Worm (Caenorhabditis elegans) whole organism, L2 larva: Measurements from ENCODE around the gene Y39G8B.1.
A peak's percentile ranks its signal among the peaks of the same experiment; 100 is the strongest.

Experiments
- F13H6.1 ChIP-seq: sonication (generic microtip); optimal IDR thresholded peaks from 2 replicates; lab custom pipeline; 2016; ENCODE audit warnings: missing genetic modification characterization, missing compliant biosample characterization
- R02D3.7 ChIP-seq: fragments of 150-350 bp; optimal IDR thresholded peaks from 2 replicates; lab custom pipeline; 2014; ENCODE audit warnings: missing biosample characterization, missing genetic modification characterization
- Y55F3AM.14 ChIP-seq: fragments of 200-800 bp; sonication (Bioruptor generic); optimal IDR thresholded peaks from 2 replicates; lab custom pipeline; 2018; ENCODE audit warnings: mild to moderate bottlenecking, missing genetic modification characterization, missing compliant biosample characterization
- ZK546.5 ChIP-seq: sonication (generic microtip); optimal IDR thresholded peaks from 2 replicates; lab custom pipeline; 2017; ENCODE audit warnings: missing biosample characterization, missing genetic modification characterization
- alr-1 ChIP-seq: fragments of 150-350 bp; optimal IDR thresholded peaks from 2 replicates; lab custom pipeline; 2014; ENCODE audit warnings: missing biosample characterization, missing genetic modification characterization
- aly-2 ChIP-seq: fragments of 150-350 bp; optimal IDR thresholded peaks from 2 replicates; lab custom pipeline; 2014; ENCODE audit warnings: missing biosample characterization, missing genetic modification characterization
- ama-1 ChIP-seq: fragments of 150-350 bp; optimal IDR thresholded peaks from 2 replicates; lab custom pipeline; 2018; ENCODE audit warnings: inconsistent platforms
- ceh-16 ChIP-seq: fragments of 150-350 bp; optimal IDR thresholded peaks from 2 replicates; lab custom pipeline; 2014; ENCODE audit warnings: missing biosample characterization, missing genetic modification characterization
- ceh-82 ChIP-seq: fragments of 150-350 bp; optimal IDR thresholded peaks from 2 replicates; lab custom pipeline; 2014; ENCODE audit warnings: missing biosample characterization, missing genetic modification characterization
- dmd-4 ChIP-seq: sonication (generic microtip); optimal IDR thresholded peaks from 2 replicates; lab custom pipeline; 2017; ENCODE audit warnings: missing biosample characterization, missing genetic modification characterization
- egl-27 ChIP-seq: sonication (generic microtip); optimal IDR thresholded peaks from 3 replicates; lab custom pipeline; 2017; ENCODE audit warnings: missing biosample characterization, missing genetic modification reagents, missing genetic modification characterization
- elt-1 ChIP-seq: fragments of 150-350 bp; optimal IDR thresholded peaks from 2 replicates; lab custom pipeline; 2014; ENCODE audit warnings: missing biosample characterization, missing genetic modification characterization
- fos-1 ChIP-seq: fragments of 150-350 bp; optimal IDR thresholded peaks from 2 replicates; lab custom pipeline; 2014; ENCODE audit warnings: missing biosample characterization, missing genetic modification characterization
- gmeb-1 ChIP-seq: fragments of 150-350 bp; optimal IDR thresholded peaks from 2 replicates; lab custom pipeline; 2014; ENCODE audit warnings: missing biosample characterization, missing genetic modification characterization
- lin-11 ChIP-seq: fragments of 150-350 bp; sonication (generic microtip); optimal IDR thresholded peaks from 2 replicates; lab custom pipeline; 2014; ENCODE audit warnings: missing biosample characterization, missing genetic modification characterization, inconsistent platforms, mixed read lengths
- lin-13 ChIP-seq: fragments of 150-350 bp; optimal IDR thresholded peaks from 2 replicates; lab custom pipeline; 2014; ENCODE audit warnings: missing biosample characterization, missing genetic modification reagents, missing genetic modification characterization
- lin-39 ChIP-seq: fragments of 150-350 bp; optimal IDR thresholded peaks from 2 replicates; lab custom pipeline; 2014; ENCODE audit warnings: missing biosample characterization, missing genetic modification reagents, missing genetic modification characterization
- mab-5 ChIP-seq: fragments of 150-350 bp; optimal IDR thresholded peaks from 2 replicates; lab custom pipeline; 2014; ENCODE audit warnings: missing biosample characterization, missing genetic modification characterization
- mbf-1 ChIP-seq: sonication (generic microtip); optimal IDR thresholded peaks from 2 replicates; lab custom pipeline; 2017; ENCODE audit warnings: missing biosample characterization, missing genetic modification characterization
- mdl-1 ChIP-seq, 2 experiments: fragments of 150-350 bp in 1 of 2; sonication (generic microtip) in 1 of 2; optimal IDR thresholded peaks; 2 replicates each; lab custom pipeline; 2017; ENCODE audit warnings: missing biosample characterization in 2 of 2, missing genetic modification characterization in 2 of 2
- nhr-11 ChIP-seq: fragments of 150-350 bp; optimal IDR thresholded peaks from 2 replicates; lab custom pipeline; 2014; ENCODE audit warnings: missing biosample characterization, missing genetic modification characterization
- nhr-12 ChIP-seq: fragments of 150-350 bp; optimal IDR thresholded peaks from 2 replicates; lab custom pipeline; 2014; ENCODE audit warnings: missing biosample characterization, missing genetic modification characterization
- nhr-21 ChIP-seq: fragments of 150-350 bp; optimal IDR thresholded peaks from 2 replicates; lab custom pipeline; 2014; ENCODE audit warnings: missing biosample characterization, missing genetic modification characterization
- nhr-23 ChIP-seq: fragments of 150-350 bp; optimal IDR thresholded peaks from 2 replicates; lab custom pipeline; 2014; ENCODE audit warnings: missing biosample characterization, missing genetic modification reagents, missing genetic modification characterization
- nhr-237 ChIP-seq: fragments of 150-350 bp; optimal IDR thresholded peaks from 2 replicates; lab custom pipeline; 2014; ENCODE audit warnings: missing biosample characterization, missing genetic modification characterization
- nhr-25 ChIP-seq: fragments of 150-350 bp; sonication (generic microtip); optimal IDR thresholded peaks from 3 replicates; lab custom pipeline; 2014; ENCODE audit warnings: missing biosample characterization, missing genetic modification characterization
- nhr-6 ChIP-seq: fragments of 150-350 bp; optimal IDR thresholded peaks from 2 replicates; lab custom pipeline; 2014; ENCODE audit warnings: missing biosample characterization, missing genetic modification characterization
- nhr-77 ChIP-seq: fragments of 150-350 bp; optimal IDR thresholded peaks from 2 replicates; lab custom pipeline; 2014; ENCODE audit warnings: missing biosample characterization, missing genetic modification characterization
- peb-1 ChIP-seq: fragments of 150-350 bp; optimal IDR thresholded peaks from 2 replicates; lab custom pipeline; 2014; ENCODE audit warnings: missing biosample characterization, missing genetic modification characterization
- skn-1 ChIP-seq: sonication (generic microtip); optimal IDR thresholded peaks from 2 replicates; lab custom pipeline; 2017; ENCODE audit warnings: missing biosample characterization, missing genetic modification characterization
- sma-9 ChIP-seq, 2 experiments: fragments of 150-350 bp in 1 of 2; sonication (generic microtip) in 1 of 2; optimal IDR thresholded peaks; 2 replicates each; lab custom pipeline; 2014 to 2016; ENCODE audit warnings: missing genetic modification characterization in 2 of 2, mild to moderate bottlenecking in 1 of 2, missing biosample characterization in 1 of 2, missing compliant biosample characterization in 1 of 2, missing genetic modification reagents in 1 of 2, moderate library complexity in 1 of 2
- snpc-4 ChIP-seq: fragments of 150-350 bp; optimal IDR thresholded peaks from 2 replicates; lab custom pipeline; 2014; ENCODE audit warnings: missing biosample characterization, missing genetic modification characterization
- unc-39 ChIP-seq: fragments of 150-350 bp; optimal IDR thresholded peaks from 2 replicates; lab custom pipeline; 2014; ENCODE audit warnings: missing biosample characterization, missing genetic modification characterization
- unc-55 ChIP-seq: fragments of 150-350 bp; sonication (generic microtip); optimal IDR thresholded peaks from 3 replicates; lab custom pipeline; 2014; ENCODE audit warnings: missing biosample characterization, missing genetic modification reagents, missing genetic modification characterization
- zag-1 ChIP-seq: fragments of 150-350 bp; optimal IDR thresholded peaks from 2 replicates; lab custom pipeline; 2014; ENCODE audit warnings: missing biosample characterization, missing genetic modification characterization
- ztf-1 ChIP-seq: fragments of 200-800 bp; sonication (Bioruptor generic); conservative IDR thresholded peaks from 2 replicates; pipeline ENCODE4 v1.3.6; 2022; ENCODE audit warnings: missing genetic modification characterization, missing compliant biosample characterization
- ztf-11 ChIP-seq: sonication (generic microtip); optimal IDR thresholded peaks from 2 replicates; lab custom pipeline; 2017; ENCODE audit warnings: missing biosample characterization, missing genetic modification characterization
- ztf-4 ChIP-seq: fragments of 150-350 bp; optimal IDR thresholded peaks from 2 replicates; lab custom pipeline; 2014; ENCODE audit warnings: missing biosample characterization, missing genetic modification characterization

The Y39G8B.1 gene

ce11 chrII:13951986-13952385 lies 21.6 kb downstream of the Y39G8B.1 start:
- TF ChIP-seq mbf-1 (tag; lab: Kevin White, UChicago) (no peak), gmeb-1 (tag; lab: Kevin White, UChicago) (no peak), nhr-23 (tag; lab: Kevin White, UChicago) (no peak), Y55F3AM.14 (GFP tag; lab: Kevin White, UChicago) (no peak), ZK546.5 (tag; lab: Kevin White, UChicago) (no peak), peb-1 (tag; lab: Kevin White, UChicago) (no peak), R02D3.7 (tag; lab: Kevin White, UChicago) (no peak), zag-1 (tag; lab: Kevin White, UChicago) (no peak)

ce11 chrII:13949290-13949689 lies 24.3 kb downstream of the Y39G8B.1 start, which contains the start of gene sre-44:
Gene sre-44, plus strand, starts transcription at chrII:13949590.
- TF ChIP-seq lin-11 (tag; lab: Kevin White, UChicago) (no peak), ztf-11 (tag; lab: Kevin White, UChicago) (no peak), alr-1 (no peak), nhr-21 (no peak), nhr-6 (tag; lab: Kevin White, UChicago) (no peak), egl-27 (no peak), ceh-82 (tag; lab: Kevin White, UChicago) (no peak), Y55F3AM.14 (GFP tag; lab: Kevin White, UChicago) (no peak), nhr-25 (tag; lab: Kevin White, UChicago) (no peak), nhr-12 (no peak), gmeb-1 (tag; lab: Kevin White, UChicago) (no peak), nhr-11 (tag; lab: Kevin White, UChicago) (no peak), unc-55 (GFP tag; lab: Kevin White, UChicago) (no peak)

- TF ChIP-seq fos-1 (tag; lab: Kevin White, UChicago) (peak; percentile 3), dmd-4 (tag; lab: Kevin White, UChicago) (no peak)
These were observed 28.1 kb downstream of the Y39G8B.1 start for ce11 chrII:13945527-13945926.

- TF ChIP-seq mdl-1 (tag; optimal IDR thresholded peaks at IDR 0.05; lab: Kevin White, UChicago), result no peak
- no peak for TF ChIP-seq mab-5
- TF ChIP-seq nhr-77, result no peak
- no peak for TF ChIP-seq elt-1
- TF ChIP-seq peb-1 (tag; lab: Kevin White, UChicago), result no peak
- no peak for TF ChIP-seq skn-1 (tag; lab: Kevin White, UChicago)
- no peak for TF ChIP-seq snpc-4 (tag; lab: Kevin White, UChicago)
- TF ChIP-seq lin-13 (GFP tag; lab: Kevin White, UChicago), result no peak
- no peak for TF ChIP-seq zag-1 (tag; lab: Kevin White, UChicago)
- no peak for TF ChIP-seq nhr-237 (tag; lab: Kevin White, UChicago)
- no peak for TF ChIP-seq aly-2 (tag; lab: Kevin White, UChicago)
- no peak for TF ChIP-seq unc-39 (tag; lab: Kevin White, UChicago)
- TF ChIP-seq egl-27, result no peak
- no peak for TF ChIP-seq ama-1
These were observed 34.1 kb downstream of the Y39G8B.1 start, which contains the start of gene W07G1.1 for ce11 chrII:13939531-13939930. Gene W07G1.1, minus strand, starts transcription at chrII:13939631.

- TF ChIP-seq unc-39 (tag; lab: Kevin White, UChicago) (no peak), ztf-4 (no peak), mab-5 (no peak), nhr-77 (no peak), R02D3.7 (tag; lab: Kevin White, UChicago) (no peak), nhr-237 (tag; lab: Kevin White, UChicago) (no peak), elt-1 (no peak), ztf-1 (GFP tag; lab: Robert Waterston, UW) (no peak), gmeb-1 (tag; lab: Kevin White, UChicago) (no peak), dmd-4 (tag; lab: Kevin White, UChicago) (no peak), unc-55 (GFP tag; lab: Kevin White, UChicago) (no peak), ceh-16 (no peak), lin-11 (tag; lab: Kevin White, UChicago) (no peak), peb-1 (tag; lab: Kevin White, UChicago) (no peak), fos-1 (tag; lab: Kevin White, UChicago) (no peak), lin-39 (tag; lab: Kevin White, UChicago) (no peak), snpc-4 (tag; lab: Kevin White, UChicago) (no peak), sma-9 (GFP tag; optimal IDR thresholded peaks at IDR 0.05; lab: Kevin White, UChicago) (no peak), sma-9 (tag; optimal IDR thresholded peaks at IDR 0.05; lab: Kevin White, UChicago) (no peak), F13H6.1 (tag; lab: Kevin White, UChicago) (no peak)
These were observed 35.3 kb downstream of the Y39G8B.1 start for ce11 chrII:13938290-13938689.
